Worm (Caenorhabditis elegans) whole organism, L3 larva: ENCODE results near the gene T22F3.10.

ENCODE experiments used
- R02D3.7 ChIP-seq: fragments of 150-350 bp; optimal IDR thresholded peaks from 2 replicates; lab custom pipeline; 2014; ENCODE audit warnings: missing biosample characterization, missing genetic modification characterization
- ZK546.5 ChIP-seq: sonication (generic microtip); optimal IDR thresholded peaks from 2 replicates; lab custom pipeline; 2017; ENCODE audit warnings: missing biosample characterization, missing genetic modification characterization
- ceh-16 ChIP-seq: sonication (generic microtip); optimal IDR thresholded peaks from 2 replicates; lab custom pipeline; 2017; ENCODE audit warnings: missing biosample characterization, missing genetic modification characterization
- ceh-28 ChIP-seq: fragments of 150-350 bp; optimal IDR thresholded peaks from 2 replicates; lab custom pipeline; 2014; ENCODE audit warnings: missing biosample characterization, missing genetic modification reagents, missing genetic modification characterization
- ceh-9 ChIP-seq: sonication (generic microtip); optimal IDR thresholded peaks from 2 replicates; lab custom pipeline; 2018; ENCODE audit warnings: missing biosample characterization, missing genetic modification characterization
- daf-12 ChIP-seq: fragments of 150-350 bp; optimal IDR thresholded peaks from 2 replicates; lab custom pipeline; 2014; ENCODE audit warnings: missing biosample characterization, missing genetic modification reagents, missing genetic modification characterization
- egl-27 ChIP-seq: sonication (generic microtip); optimal IDR thresholded peaks from 4 replicates; lab custom pipeline; 2017; ENCODE audit warnings: missing biosample characterization, missing genetic modification reagents, missing genetic modification characterization
- egl-5 ChIP-seq: fragments of 150-350 bp; optimal IDR thresholded peaks from 2 replicates; lab custom pipeline; 2017; ENCODE audit warnings: missing biosample characterization, missing genetic modification reagents, missing genetic modification characterization, inconsistent platforms
- elt-1 ChIP-seq: fragments of 150-350 bp; optimal IDR thresholded peaks from 2 replicates; lab custom pipeline; 2014; ENCODE audit warnings: missing biosample characterization, missing genetic modification characterization
- elt-2 ChIP-seq: sonication (generic microtip); optimal IDR thresholded peaks from 2 replicates; lab custom pipeline; 2016; ENCODE audit warnings: missing genetic modification reagents, mild to moderate bottlenecking, missing genetic modification characterization, missing compliant biosample characterization
- elt-3 ChIP-seq, 3 experiments: fragments of 150-350 bp in 1 of 3; sonication (generic microtip) in 2 of 3; optimal IDR thresholded peaks; 2 replicates in 2 of 3; 4 replicates in 1 of 3; lab custom pipeline; 2014 to 2017; ENCODE audit warnings: missing biosample characterization in 3 of 3, missing genetic modification characterization in 3 of 3
- eor-1 ChIP-seq, 2 experiments: fragments of 150-350 bp; optimal IDR thresholded peaks; 2 replicates each; lab custom pipeline; 2014 to 2018; ENCODE audit warnings: missing biosample characterization in 2 of 2, missing genetic modification characterization in 2 of 2
- fkh-10 ChIP-seq: sonication (generic microtip); optimal IDR thresholded peaks from 2 replicates; lab custom pipeline; 2017; ENCODE audit warnings: missing biosample characterization, missing genetic modification reagents, missing genetic modification characterization
- fos-1 ChIP-seq: fragments of 150-350 bp; optimal IDR thresholded peaks from 2 replicates; lab custom pipeline; 2014; ENCODE audit warnings: missing biosample characterization, missing genetic modification characterization
- hmg-11 ChIP-seq: sonication (generic microtip); optimal IDR thresholded peaks from 2 replicates; lab custom pipeline; 2016; ENCODE audit warnings: missing genetic modification characterization, missing compliant biosample characterization
- jun-1 ChIP-seq: fragments of 150-350 bp; optimal IDR thresholded peaks from 2 replicates; lab custom pipeline; 2014; ENCODE audit warnings: missing biosample characterization, missing genetic modification reagents, missing genetic modification characterization
- lin-15B ChIP-seq: fragments of 150-350 bp; optimal IDR thresholded peaks from 2 replicates; lab custom pipeline; 2014; ENCODE audit warnings: missing biosample characterization, missing genetic modification characterization
- lin-39 ChIP-seq: fragments of 150-350 bp; optimal IDR thresholded peaks from 2 replicates; lab custom pipeline; 2018; ENCODE audit warnings: missing biosample characterization, missing genetic modification reagents, missing genetic modification characterization
- lsy-12 ChIP-seq: sonication (generic microtip); optimal IDR thresholded peaks from 2 replicates; lab custom pipeline; 2016; ENCODE audit warnings: mild to moderate bottlenecking, missing genetic modification characterization, missing compliant biosample characterization
- mdl-1 ChIP-seq: fragments of 150-350 bp; optimal IDR thresholded peaks from 2 replicates; lab custom pipeline; 2014; ENCODE audit warnings: missing biosample characterization, missing genetic modification characterization
- nfya-1 ChIP-seq: sonication (generic microtip); optimal IDR thresholded peaks from 2 replicates; lab custom pipeline; 2017; ENCODE audit warnings: missing genetic modification characterization, mild to moderate bottlenecking, missing compliant biosample characterization, antibody characterized with exemption, moderate library complexity; ENCODE audit not compliant: insufficient read depth
- nhr-11 ChIP-seq: fragments of 150-350 bp; optimal IDR thresholded peaks from 2 replicates; lab custom pipeline; 2014; ENCODE audit warnings: missing biosample characterization, missing genetic modification characterization
- nhr-12 ChIP-seq: fragments of 150-350 bp; optimal IDR thresholded peaks from 2 replicates; lab custom pipeline; 2014; ENCODE audit warnings: missing biosample characterization, missing genetic modification characterization
- nhr-23 ChIP-seq: fragments of 150-350 bp; optimal IDR thresholded peaks from 2 replicates; lab custom pipeline; 2014; ENCODE audit warnings: missing biosample characterization, missing genetic modification reagents, missing genetic modification characterization
- nhr-25 ChIP-seq: sonication (generic microtip); optimal IDR thresholded peaks from 2 replicates; lab custom pipeline; 2017; ENCODE audit warnings: missing biosample characterization, missing genetic modification characterization
- nhr-43 ChIP-seq: sonication (generic microtip); optimal IDR thresholded peaks from 2 replicates; lab custom pipeline; 2016; ENCODE audit warnings: mild to moderate bottlenecking, missing genetic modification characterization, missing compliant biosample characterization; ENCODE audit not compliant: poor library complexity, severe bottlenecking
- nhr-67 ChIP-seq: fragments of 150-350 bp; optimal IDR thresholded peaks from 2 replicates; lab custom pipeline; 2014; ENCODE audit warnings: missing biosample characterization, missing genetic modification characterization
- nhr-76 ChIP-seq: fragments of 150-350 bp; sonication (generic microtip); optimal IDR thresholded peaks from 5 replicates; lab custom pipeline; 2014; ENCODE audit warnings: missing biosample characterization, missing genetic modification characterization
- nhr-77 ChIP-seq: fragments of 150-350 bp; optimal IDR thresholded peaks from 2 replicates; lab custom pipeline; 2014; ENCODE audit warnings: missing biosample characterization, missing genetic modification characterization
- pha-4 ChIP-seq: fragments of 150-350 bp; optimal IDR thresholded peaks from 2 replicates; lab custom pipeline; 2014; ENCODE audit warnings: missing biosample characterization, missing genetic modification reagents, missing genetic modification characterization
- pqm-1 ChIP-seq: fragments of 150-350 bp; optimal IDR thresholded peaks from 2 replicates; lab custom pipeline; 2017; ENCODE audit warnings: missing biosample characterization, missing genetic modification characterization, inconsistent platforms
- sea-2 ChIP-seq: fragments of 150-350 bp; sonication (generic microtip); optimal IDR thresholded peaks from 4 replicates; lab custom pipeline; 2014; ENCODE audit warnings: missing biosample characterization, missing genetic modification reagents, missing genetic modification characterization
- tbx-2 ChIP-seq: sonication (generic microtip); optimal IDR thresholded peaks from 2 replicates; lab custom pipeline; 2016; ENCODE audit warnings: mild to moderate bottlenecking, missing genetic modification characterization, missing compliant biosample characterization
- unc-39 ChIP-seq: sonication (generic microtip); optimal IDR thresholded peaks from 4 replicates; lab custom pipeline; 2017; ENCODE audit warnings: missing biosample characterization, missing genetic modification characterization
- unc-62 ChIP-seq: fragments of 150-350 bp; sonication (generic microtip); optimal IDR thresholded peaks from 4 replicates; lab custom pipeline; 2014; ENCODE audit warnings: missing biosample characterization, missing genetic modification reagents, missing genetic modification characterization
- zag-1 ChIP-seq: fragments of 150-350 bp; optimal IDR thresholded peaks from 2 replicates; lab custom pipeline; 2014; ENCODE audit warnings: missing biosample characterization, missing genetic modification characterization
- ztf-11 ChIP-seq: fragments of 150-350 bp; optimal IDR thresholded peaks from 2 replicates; lab custom pipeline; 2014; ENCODE audit warnings: missing biosample characterization, missing genetic modification characterization
- ztf-4 ChIP-seq: fragments of 150-350 bp; optimal IDR thresholded peaks from 2 replicates; lab custom pipeline; 2014; ENCODE audit warnings: missing biosample characterization, missing genetic modification characterization

Gene T22F3.10

ce11 chrV:3583622-3584021 lies 27.9 kb downstream of the T22F3.10 start:
- TF ChIP-seq eor-1 (tag; optimal IDR thresholded peaks at IDR 0.05; lab: Kevin White, UChicago): no peak
- TF ChIP-seq nhr-43: no peak
- TF ChIP-seq nfya-1 (tag; lab: Kevin White, UChicago): no peak
- no peak for TF ChIP-seq ztf-4 (tag; lab: Kevin White, UChicago)
- no peak for TF ChIP-seq fos-1 (tag; lab: Kevin White, UChicago)
- no peak for TF ChIP-seq nhr-77 (tag; lab: Kevin White, UChicago)
- TF ChIP-seq mdl-1 (tag; lab: Kevin White, UChicago): no peak
- no peak for TF ChIP-seq daf-12
- no peak for TF ChIP-seq tbx-2 (tag; lab: Kevin White, UChicago)
- TF ChIP-seq unc-62 (GFP tag; lab: Kevin White, UChicago): no peak
- no peak for TF ChIP-seq lin-15B (tag; lab: Kevin White, UChicago)
- TF ChIP-seq ztf-11 (tag; lab: Kevin White, UChicago): no peak
- TF ChIP-seq ZK546.5 (tag; lab: Kevin White, UChicago): no peak
- no peak for TF ChIP-seq nhr-76
- no peak for TF ChIP-seq elt-1 (tag; lab: Kevin White, UChicago)
- TF ChIP-seq nhr-67 (tag; lab: Kevin White, UChicago): no peak
- no peak for TF ChIP-seq nhr-25 (tag; lab: Kevin White, UChicago)
- TF ChIP-seq nhr-12: no peak
- TF ChIP-seq egl-5 (tag; lab: Kevin White, UChicago): no peak

ce11 chrV:3582671-3583070 lies 28.9 kb downstream of the T22F3.10 start:
- TF ChIP-seq pqm-1: no peak
- no peak for TF ChIP-seq lsy-12 (tag; lab: Kevin White, UChicago)
- TF ChIP-seq ceh-16 (tag; lab: Kevin White, UChicago): no peak
- TF ChIP-seq elt-3 (tag; optimal IDR thresholded peaks at IDR 0.05; lab: Kevin White, UChicago): no peak
- no peak for TF ChIP-seq egl-27 (tag; lab: Kevin White, UChicago)
- no peak for TF ChIP-seq jun-1 (tag; lab: Kevin White, UChicago)
- TF ChIP-seq tbx-2 (tag; lab: Kevin White, UChicago): no peak
- TF ChIP-seq, all 47 proteins: peak for 0

DNA sequence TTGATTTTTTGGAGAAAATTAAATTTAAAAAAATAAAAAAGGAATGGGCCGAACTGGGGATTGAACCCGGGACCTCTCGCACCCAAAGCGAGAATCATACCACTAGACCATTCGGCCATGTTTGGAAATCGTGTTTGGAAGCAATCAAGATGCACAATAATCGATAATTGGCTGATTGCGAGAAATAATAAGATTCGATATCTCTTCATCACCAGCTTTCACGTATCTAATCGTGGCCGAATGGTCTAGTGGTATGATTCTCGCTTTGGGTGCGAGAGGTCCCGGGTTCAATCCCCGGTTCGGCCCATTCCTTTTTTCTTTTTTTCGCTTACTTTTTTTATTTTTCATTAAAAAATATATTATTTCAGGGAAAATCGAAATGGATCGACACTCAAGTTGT lies 29.5 kb downstream of the T22F3.10 start:
- TF ChIP-seq fkh-10 (GFP tag; lab: Kevin White, UChicago): no peak
- no peak for TF ChIP-seq pqm-1
- peak; percentile 34 for TF ChIP-seq nfya-1 (tag; lab: Kevin White, UChicago)
- TF ChIP-seq nhr-43: peak; percentile 60
- peak; percentile 6 for TF ChIP-seq elt-2 (tag; lab: Kevin White, UChicago)

DNA sequence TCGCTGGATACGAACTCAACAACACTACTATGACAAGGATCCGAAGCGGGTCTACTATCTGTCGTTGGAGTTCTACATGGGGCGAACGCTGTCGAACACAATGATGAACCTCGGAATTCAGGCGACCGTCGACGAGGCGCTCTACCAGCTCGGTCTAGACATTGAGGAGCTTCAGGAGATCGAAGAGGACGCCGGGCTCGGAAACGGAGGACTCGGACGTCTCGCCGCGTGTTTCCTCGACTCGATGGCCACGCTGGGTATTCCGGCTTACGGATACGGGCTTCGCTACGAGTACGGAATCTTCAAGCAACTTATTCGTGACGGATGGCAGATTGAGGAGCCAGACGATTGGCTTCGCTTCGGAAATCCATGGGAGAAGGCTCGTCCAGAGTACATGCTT lies 29.9 kb downstream of the T22F3.10 start:
- TF ChIP-seq ceh-16 (tag; lab: Kevin White, UChicago) (no peak), unc-39 (no peak), ztf-11 (tag; lab: Kevin White, UChicago) (no peak)
- TF ChIP-seq, all 47 proteins: peak for 0

DNA sequence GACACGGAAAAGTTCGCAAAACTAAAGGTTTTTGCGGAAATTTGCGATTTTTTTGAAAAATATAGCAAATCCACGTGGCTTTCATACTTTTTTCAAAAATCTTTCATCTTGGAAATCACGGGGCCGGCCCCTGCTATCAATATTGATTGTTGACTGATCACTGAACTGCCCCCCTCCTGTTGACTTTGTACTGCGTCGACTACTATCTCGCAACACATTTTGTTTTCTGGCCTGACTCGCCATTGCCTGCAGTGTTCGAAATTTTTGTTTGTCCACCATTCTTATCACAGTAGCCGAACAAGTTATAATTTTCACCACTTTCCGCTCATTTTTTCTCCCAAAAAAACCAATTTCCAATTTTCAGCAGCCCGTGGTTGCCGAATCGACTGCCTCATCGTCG lies 30.5 kb downstream of the T22F3.10 start:
- TF ChIP-seq pha-4 (tag; lab: Kevin White, UChicago) (peak; percentile 66), elt-2 (tag; lab: Kevin White, UChicago) (no peak)
- TF ChIP-seq, all 47 proteins: peak for 1

ce11 chrV:3580385-3580784 lies 31.2 kb downstream of the T22F3.10 start:
- peak; percentile 60 for TF ChIP-seq pqm-1
- no peak for TF ChIP-seq ztf-4 (tag; lab: Kevin White, UChicago)
- no peak for TF ChIP-seq ceh-28 (tag; lab: Kevin White, UChicago)
- TF ChIP-seq pha-4 (tag; lab: Kevin White, UChicago): peak; percentile 2
- peak; percentile 76 for TF ChIP-seq elt-2 (tag; lab: Kevin White, UChicago)

DNA sequence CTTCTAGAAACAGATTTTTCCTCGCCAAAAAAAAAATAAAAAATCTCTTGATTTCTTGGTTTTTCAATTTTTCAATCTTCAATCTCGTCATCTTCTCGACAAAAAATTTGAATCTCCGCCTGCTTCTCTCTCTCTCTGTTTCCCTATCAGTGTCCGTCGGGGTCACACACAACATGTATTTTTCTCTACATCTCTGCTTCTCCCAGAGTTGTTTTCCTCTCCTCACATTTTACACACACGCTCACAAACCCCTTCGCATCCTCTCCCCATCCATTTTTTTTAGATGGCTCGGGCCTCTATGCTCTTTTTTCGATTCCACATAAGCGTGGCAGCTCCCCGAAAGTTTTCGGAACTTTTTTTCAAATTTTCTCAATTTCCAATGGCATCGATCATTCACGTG lies 31.8 kb downstream of the T22F3.10 start:
- TF ChIP-seq nhr-25 (tag; lab: Kevin White, UChicago) (no peak), zag-1 (tag; lab: Kevin White, UChicago) (no peak), fos-1 (tag; lab: Kevin White, UChicago) (no peak), nhr-77 (tag; lab: Kevin White, UChicago) (no peak), elt-3 (tag; optimal IDR thresholded peaks at IDR 0.05; lab: Kevin White, UChicago) (no peak), elt-2 (tag; lab: Kevin White, UChicago) (peak; percentile 37), mdl-1 (tag; lab: Kevin White, UChicago) (peak; percentile 25), ceh-28 (tag; lab: Kevin White, UChicago) (no peak), egl-5 (tag; lab: Kevin White, UChicago) (no peak), lsy-12 (tag; lab: Kevin White, UChicago) (no peak), nhr-11 (tag; lab: Kevin White, UChicago) (no peak), elt-1 (tag; lab: Kevin White, UChicago) (no peak), sea-2 (GFP tag; lab: Kevin White, UChicago) (no peak), daf-12 (no peak), pha-4 (tag; lab: Kevin White, UChicago) (peak; percentile 63), nhr-23 (tag; lab: Kevin White, UChicago) (peak; percentile 50), R02D3.7 (tag; lab: Kevin White, UChicago) (no peak), unc-62 (GFP tag; lab: Kevin White, UChicago) (no peak), ceh-9 (tag; lab: Kevin White, UChicago) (no peak), jun-1 (tag; lab: Kevin White, UChicago) (no peak), lin-39 (tag; lab: Kevin White, UChicago) (peak; percentile 36), nhr-76 (no peak), nhr-67 (tag; lab: Kevin White, UChicago) (no peak), hmg-11 (tag; lab: Kevin White, UChicago) (peak; percentile 74)
